Fruit fly (Drosophila melanogaster) whole organism, embryonic: Measurements from ENCODE around the gene CG42525.

Source experiments
- ATbp ChIP-seq: fragments of 200-800 bp; sonication (Bioruptor generic); optimal IDR thresholded peaks from 2 replicates; lab custom pipeline; 2017; ENCODE audit warnings: missing biosample characterization, mild to moderate bottlenecking, missing genetic modification characterization, missing genetic modification reagents
- Asciz ChIP-seq: fragments of 200-800 bp; sonication (Bioruptor generic); optimal IDR thresholded peaks from 2 replicates; lab custom pipeline; 2017; ENCODE audit warnings: missing biosample characterization, mild to moderate bottlenecking, missing genetic modification characterization, missing genetic modification reagents
- B-H1 ChIP-seq: fragments of 200-800 bp; sonication (Bioruptor generic); IDR thresholded peaks from 3 replicates; pipeline ENCODE4 v1.3.6; 2022; ENCODE audit warnings: missing biosample characterization, missing genetic modification characterization
- CG10209 ChIP-seq: fragments of 200-800 bp; sonication (Bioruptor generic); optimal IDR thresholded peaks from 3 replicates; lab custom pipeline; 2017; ENCODE audit warnings: missing biosample characterization, mild to moderate bottlenecking, missing genetic modification characterization, missing genetic modification reagents
- CG10431 ChIP-seq: fragments of 200-800 bp; sonication (Bioruptor generic); optimal IDR thresholded peaks from 3 replicates; lab custom pipeline; 2018; ENCODE audit warnings: missing biosample characterization, mild to moderate bottlenecking, missing genetic modification characterization
- CG11723 ChIP-seq: fragments of 200-800 bp; sonication (Bioruptor generic); optimal IDR thresholded peaks from 2 replicates; lab custom pipeline; 2017; ENCODE audit warnings: missing biosample characterization, mild to moderate bottlenecking, missing genetic modification characterization
- CG12942 ChIP-seq: fragments of 200-800 bp; sonication (Bioruptor generic); optimal IDR thresholded peaks from 3 replicates; lab custom pipeline; 2016; ENCODE audit warnings: missing biosample characterization, missing genetic modification characterization
- CG14710 ChIP-seq: fragments of 200-800 bp; sonication (Bioruptor generic); optimal IDR thresholded peaks from 3 replicates; lab custom pipeline; 2019; ENCODE audit warnings: missing biosample characterization, mild to moderate bottlenecking, missing genetic modification characterization, moderate library complexity
- CG15269 ChIP-seq: fragments of 200-800 bp; sonication (Bioruptor generic); optimal IDR thresholded peaks from 2 replicates; lab custom pipeline; 2018; ENCODE audit warnings: missing biosample characterization, mild to moderate bottlenecking, missing genetic modification characterization, moderate library complexity
- CG18011 ChIP-seq: fragments of 200-800 bp; sonication (Bioruptor generic); optimal IDR thresholded peaks from 2 replicates; lab custom pipeline; 2017; ENCODE audit warnings: missing biosample characterization, missing genetic modification characterization, mild to moderate bottlenecking, moderate library complexity, missing genotype
- CG31388 ChIP-seq: fragments of 200-800 bp; sonication (Bioruptor generic); optimal IDR thresholded peaks from 2 replicates; lab custom pipeline; 2016; ENCODE audit warnings: missing biosample characterization, missing genetic modification characterization
- CG33213 ChIP-seq: fragments of 200-800 bp; sonication (Bioruptor generic); optimal IDR thresholded peaks from 3 replicates; lab custom pipeline; 2016; ENCODE audit warnings: missing biosample characterization, missing genetic modification characterization
- CG6654 ChIP-seq: fragments of 200-800 bp; sonication (Bioruptor generic); optimal IDR thresholded peaks from 2 replicates; lab custom pipeline; 2017; ENCODE audit warnings: missing biosample characterization, mild to moderate bottlenecking, missing genetic modification characterization
- CG6689 ChIP-seq: fragments of 200-800 bp; sonication (Bioruptor generic); IDR thresholded peaks from 2 replicates; pipeline ENCODE4 v1.3.6; 2022; ENCODE audit warnings: missing biosample characterization, missing genetic modification characterization
- CG7987 ChIP-seq: fragments of 200-800 bp; sonication (Bioruptor generic); optimal IDR thresholded peaks from 2 replicates; lab custom pipeline; 2018; ENCODE audit warnings: missing biosample characterization, mild to moderate bottlenecking, missing genetic modification characterization, moderate library complexity
- CG9215 ChIP-seq: fragments of 200-800 bp; sonication (Bioruptor generic); IDR thresholded peaks from 2 replicates; pipeline ENCODE4 v1.3.6; 2022; ENCODE audit warnings: missing biosample characterization, missing genetic modification characterization
- CG9817 ChIP-seq: fragments of 200-800 bp; sonication (Bioruptor generic); optimal IDR thresholded peaks from 2 replicates; lab custom pipeline; 2018; ENCODE audit warnings: missing biosample characterization, mild to moderate bottlenecking, missing genetic modification characterization, moderate library complexity
- CG9932 ChIP-seq: fragments of 200-800 bp; sonication (Bioruptor generic); IDR thresholded peaks from 2 replicates; pipeline ENCODE4 v1.3.6; 2022; ENCODE audit warnings: missing biosample characterization, missing genetic modification characterization
- Dad ChIP-seq: fragments of 200-800 bp; sonication (Bioruptor generic); optimal IDR thresholded peaks from 3 replicates; lab custom pipeline; 2016; ENCODE audit warnings: missing biosample characterization, missing genetic modification characterization
- Dip2 ChIP-seq: fragments of 200-800 bp; sonication (Bioruptor generic); IDR thresholded peaks from 2 replicates; pipeline ENCODE4 v1.3.6; 2022; ENCODE audit warnings: missing biosample characterization, missing genetic modification characterization
- E2f2 ChIP-seq: fragments of 200-800 bp; sonication (Bioruptor generic); IDR thresholded peaks from 2 replicates; pipeline ENCODE4 v1.3.6; 2022; ENCODE audit warnings: missing biosample characterization, missing genetic modification characterization
- Fer3 ChIP-seq: fragments of 200-800 bp; sonication (Bioruptor generic); optimal IDR thresholded peaks from 2 replicates; lab custom pipeline; 2018; ENCODE audit warnings: missing biosample characterization, mild to moderate bottlenecking, missing genetic modification characterization, moderate library complexity
- Gug ChIP-seq: fragments of 200-800 bp; sonication (Bioruptor generic); IDR thresholded peaks from 4 replicates; pipeline ENCODE4 v1.3.6; 2022; ENCODE audit warnings: missing biosample characterization, missing genetic modification characterization
- Hr78 ChIP-seq, 2 experiments: fragments of 200-800 bp in 1 of 2; fragments of >200 bp in 1 of 2; sonication (Bioruptor generic) in 1 of 2; optimal IDR thresholded peaks; 2 replicates each; lab custom pipeline; 2017 to 2019; ENCODE audit warnings: missing biosample characterization in 2 of 2, missing genetic modification characterization in 2 of 2, mild to moderate bottlenecking in 1 of 2, moderate library complexity in 1 of 2
- Med ChIP-seq: fragments of 200-800 bp; sonication (Bioruptor generic); peaks from one replicate; lab custom pipeline; 2016; ENCODE audit warnings: missing biosample characterization, missing genetic modification characterization, mild to moderate bottlenecking, inconsistent platforms, moderate library complexity
- Neu2 ChIP-seq: fragments of 200-800 bp; sonication (Bioruptor generic); optimal IDR thresholded peaks from 3 replicates; lab custom pipeline; 2016; ENCODE audit warnings: missing biosample characterization, missing genetic modification characterization, borderline replicate concordance
- Nf-YA ChIP-seq: fragments of 200-800 bp; sonication (Bioruptor generic); IDR thresholded peaks from 2 replicates; pipeline ENCODE4 v1.3.6; 2022; ENCODE audit warnings: missing biosample characterization, missing genetic modification characterization
- Nf-YC ChIP-seq: fragments of 200-800 bp; optimal IDR thresholded peaks from 3 replicates; lab custom pipeline; 2019; ENCODE audit warnings: missing biosample characterization, mild to moderate bottlenecking, missing genetic modification characterization, moderate library complexity
- Optix ChIP-seq: fragments of 200-800 bp; sonication (Bioruptor generic); IDR thresholded peaks from 3 replicates; pipeline ENCODE4 v1.3.6; 2022; ENCODE audit warnings: missing biosample characterization, missing genetic modification characterization
- Sox102F ChIP-seq: fragments of 200-800 bp; sonication (Bioruptor generic); optimal IDR thresholded peaks from 2 replicates; lab custom pipeline; 2018; ENCODE audit warnings: missing biosample characterization, mild to moderate bottlenecking, missing genetic modification characterization, moderate library complexity
- abd-A ChIP-seq: fragments of 200-800 bp; sonication (Bioruptor generic); optimal IDR thresholded peaks from 3 replicates; lab custom pipeline; 2019; ENCODE audit warnings: missing biosample characterization, mild to moderate bottlenecking, missing genetic modification characterization, moderate library complexity
- ac ChIP-seq: fragments of 200-800 bp; sonication (Bioruptor generic); optimal IDR thresholded peaks from 3 replicates; lab custom pipeline; 2017; ENCODE audit warnings: missing biosample characterization, mild to moderate bottlenecking, missing genetic modification characterization
- aop ChIP-seq: fragments of 200-800 bp; sonication (Bioruptor generic); IDR thresholded peaks from 2 replicates; pipeline ENCODE4 v1.3.6; 2022; ENCODE audit warnings: missing biosample characterization, missing genetic modification characterization
- br ChIP-seq: fragments of >200 bp; optimal IDR thresholded peaks from 2 replicates; lab custom pipeline; 2017
- corto ChIP-seq: fragments of 200-800 bp; sonication (Bioruptor generic); optimal IDR thresholded peaks from 2 replicates; lab custom pipeline; 2016; ENCODE audit warnings: missing biosample characterization, mild to moderate bottlenecking, missing genetic modification characterization, moderate library complexity
- crol ChIP-seq: fragments of 200-800 bp; sonication (Bioruptor generic); IDR thresholded peaks from 2 replicates; pipeline ENCODE4 v1.3.6; 2022; ENCODE audit warnings: missing biosample characterization, missing genetic modification characterization
- dimm ChIP-seq: fragments of 200-800 bp; sonication (Bioruptor generic); IDR thresholded peaks from 2 replicates; pipeline ENCODE4 v1.3.6; 2022; ENCODE audit warnings: missing biosample characterization, missing genetic modification characterization
- ems ChIP-seq: fragments of 200-800 bp; sonication (Bioruptor generic); optimal IDR thresholded peaks from 3 replicates; lab custom pipeline; 2016; ENCODE audit warnings: missing biosample characterization, missing genetic modification characterization
- eyg ChIP-seq: fragments of 200-800 bp; sonication (Bioruptor generic); optimal IDR thresholded peaks from 3 replicates; lab custom pipeline; 2016; ENCODE audit warnings: missing biosample characterization, missing genetic modification characterization
- fd96Cb ChIP-seq: fragments of 200-800 bp; sonication (Bioruptor generic); optimal IDR thresholded peaks from 2 replicates; lab custom pipeline; 2018; ENCODE audit warnings: missing biosample characterization, mild to moderate bottlenecking, missing genetic modification characterization, moderate library complexity
- fru ChIP-seq: fragments of >200 bp; optimal IDR thresholded peaks from 2 replicates; lab custom pipeline; 2017
- fu2 ChIP-seq: fragments of 200-800 bp; sonication (Bioruptor generic); optimal IDR thresholded peaks from 2 replicates; lab custom pipeline; 2016; ENCODE audit warnings: missing biosample characterization, missing genetic modification characterization
- ind ChIP-seq: fragments of 200-800 bp; sonication (Bioruptor generic); optimal IDR thresholded peaks from 3 replicates; lab custom pipeline; 2016; ENCODE audit warnings: missing biosample characterization, missing genetic modification characterization
- insv ChIP-seq, 2 experiments: fragments of 200-800 bp; sonication (Bioruptor generic); optimal IDR thresholded peaks; 3 replicates each; lab custom pipeline; 2016 to 2018; ENCODE audit warnings: missing biosample characterization in 2 of 2, missing genetic modification characterization in 2 of 2
- knrl ChIP-seq: fragments of 200-800 bp; sonication (Bioruptor generic); IDR thresholded peaks from 3 replicates; pipeline ENCODE4 v1.3.6; 2022; ENCODE audit warnings: missing biosample characterization, missing genetic modification characterization; ENCODE audit not compliant: partially characterized antibody
- nom ChIP-seq: fragments of 200-800 bp; sonication (Bioruptor generic); optimal IDR thresholded peaks from 2 replicates; lab custom pipeline; 2017; ENCODE audit warnings: missing biosample characterization, missing genetic modification characterization, mild to moderate bottlenecking, moderate library complexity, missing genetic modification reagents
- phol ChIP-seq: fragments of 200-800 bp; sonication (Bioruptor generic); optimal IDR thresholded peaks from 3 replicates; lab custom pipeline; 2018; ENCODE audit warnings: missing biosample characterization, mild to moderate bottlenecking, missing genetic modification characterization, moderate library complexity
- schlank ChIP-seq: fragments of 200-800 bp; sonication (Bioruptor generic); optimal IDR thresholded peaks from 2 replicates; lab custom pipeline; 2018; ENCODE audit warnings: missing biosample characterization, mild to moderate bottlenecking, missing genetic modification characterization
- shn ChIP-seq: fragments of 200-800 bp; sonication (Bioruptor generic); optimal IDR thresholded peaks from 3 replicates; lab custom pipeline; 2016; ENCODE audit warnings: missing biosample characterization, missing genetic modification characterization
- slbo ChIP-seq: fragments of 200-800 bp; sonication (Bioruptor generic); IDR thresholded peaks from 2 replicates; pipeline ENCODE4 v1.3.6; 2022; ENCODE audit warnings: missing biosample characterization, missing genetic modification characterization
- sqz ChIP-seq: fragments of 200-800 bp; sonication (Bioruptor generic); optimal IDR thresholded peaks from 3 replicates; lab custom pipeline; 2018; ENCODE audit warnings: missing biosample characterization, mild to moderate bottlenecking, missing genetic modification characterization

CG42525 gene

DNA sequence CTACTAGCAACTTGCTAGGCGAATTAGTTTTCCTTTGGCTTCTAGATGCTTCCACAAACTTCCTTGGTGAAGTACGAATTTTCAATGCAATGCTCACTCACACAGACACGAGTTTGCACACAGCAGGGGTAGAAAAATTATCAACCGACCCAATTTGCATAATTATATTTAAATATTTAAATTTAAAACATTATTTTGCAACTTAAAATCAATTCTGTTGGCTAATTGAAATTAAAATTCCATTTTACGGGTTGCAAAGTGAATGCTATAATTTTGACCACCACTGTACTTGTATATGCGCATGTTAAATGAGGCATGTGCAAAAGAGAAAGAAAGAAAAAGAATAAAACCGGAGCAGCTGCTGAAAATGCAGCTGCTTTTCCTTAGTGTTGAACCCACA, 4.5 kb upstream of the CG42525 start (continued):
- TF ChIP-seq abd-A (tag; lab: Kevin White, UChicago) (peak; percentile 41), Dip2 (peak; percentile 43; the same call in 1 of the 2 replicates), Dad (GFP tag; lab: Kevin White, UChicago) (peak; percentile 58), fu2 (GFP tag; lab: Kevin White, UChicago) (peak; percentile 14), B-H1 (GFP tag; lab: Robert Waterston, UW) (peak; percentile 93), CG10431 (peak; percentile 71), Asciz (GFP tag; lab: Kevin White, UChicago) (peak; percentile 94), crol (GFP tag; lab: Robert Waterston, UW) (peak; percentile 53), CG33213 (peak; percentile 57), insv (GFP tag; optimal IDR thresholded peaks at IDR 0.05; lab: Kevin White, UChicago) (peak in 1 of 2 experiments; percentile 11), fd96Cb (peak; percentile 96), CG6689 (peak; percentile 94), Gug (GFP tag; lab: Robert Waterston, UW) (peak; percentile 88), Sox102F (GFP tag; lab: Kevin White, UChicago) (peak; percentile 96), CG31388 (GFP tag; lab: Kevin White, UChicago) (peak; percentile 64), CG9932 (peak; percentile 81), br (lab: Kevin White, UChicago) (no peak), CG15269 (tag; lab: Kevin White, UChicago) (peak; percentile 96), CG11723 (GFP tag; lab: Kevin White, UChicago) (peak; percentile 83), CG6654 (GFP tag; lab: Kevin White, UChicago) (peak; percentile 75), CG10209 (GFP tag; lab: Kevin White, UChicago) (peak; percentile 92), Nf-YA (GFP tag; lab: Robert Waterston, UW) (peak; percentile 88), CG18011 (GFP tag; lab: Kevin White, UChicago) (peak; percentile 70), shn (GFP tag; lab: Kevin White, UChicago) (no peak), schlank (peak; percentile 68), CG7987 (GFP tag; lab: Kevin White, UChicago) (peak; percentile 89), Neu2 (GFP tag; lab: Kevin White, UChicago) (no peak), ind (GFP tag; lab: Kevin White, UChicago) (peak; percentile 88), nom (GFP tag; lab: Kevin White, UChicago) (peak; percentile 62), CG12942 (GFP tag; lab: Kevin White, UChicago) (peak; percentile 80), fru (lab: Kevin White, UChicago) (no peak), aop (GFP tag; lab: Robert Waterston, UW) (peak; percentile 59; the same call in 1 of the 2 replicates), ATbp (GFP tag; lab: Kevin White, UChicago) (peak; percentile 93), Optix (GFP tag; lab: Robert Waterston, UW) (peak; percentile 85; the same call in 2 of the 3 replicates), CG9817 (tag; lab: Kevin White, UChicago) (peak; percentile 82), Hr78 (GFP tag; optimal IDR thresholded peaks at IDR 0.05; lab: Kevin White, UChicago) (peak in 1 of 2 experiments; percentile 70), dimm (GFP tag; lab: Robert Waterston, UW) (peak; percentile 87), corto (GFP tag; lab: Kevin White, UChicago) (peak; percentile 93), sqz (no peak), CG14710 (tag; lab: Kevin White, UChicago) (peak; percentile 90), Nf-YC (peak; percentile 80), slbo (GFP tag; lab: Robert Waterston, UW) (peak; percentile 94), phol (tag; lab: Kevin White, UChicago) (peak; percentile 92), E2f2 (GFP tag; lab: Robert Waterston, UW) (peak; percentile 72), Fer3 (tag; lab: Kevin White, UChicago) (peak; percentile 96), eyg (no peak), CG9215 (GFP tag; lab: Robert Waterston, UW) (peak; percentile 78), ems (GFP tag; lab: Kevin White, UChicago) (peak; percentile 63), Med (GFP tag; lab: Kevin White, UChicago) (peak; percentile 91), knrl (0 out of 3 replicates have a peak, but pooled peaks have one; percentile 12), ac (GFP tag; lab: Kevin White, UChicago) (peak; percentile 89)
